Worm (Caenorhabditis elegans): ENCODE data around the gene B0336.12.

The B0336.12 gene

ce11 chrIII:5678935-5679334 is 31.0 kb downstream of the B0336.12 start, which contains the start of the genes ska-3 and rps-12 (continued):
- TF ChIP-seq unc-3 (GFP tag; conservative IDR thresholded peaks at IDR 0.05) (no peak), unc-3 (tag; optimal IDR thresholded peaks at IDR 0.05) (peak; percentile 56), syd-9 (tag; optimal IDR thresholded peaks at IDR 0.05) (peak; percentile 48), unc-55 (GFP tag; optimal IDR thresholded peaks at IDR 0.05) (peak; percentile 74), ama-1 (optimal IDR thresholded peaks at IDR 0.05) (no peak), che-1 (tag; optimal IDR thresholded peaks at IDR 0.05) (no peak), hlh-30 (tag; optimal IDR thresholded peaks at IDR 0.05; ENCODE audit: insufficient read depth) (peak; percentile 70), ets-4 (tag; optimal IDR thresholded peaks at IDR 0.05) (peak; percentile 95), lin-11 (tag; optimal IDR thresholded peaks at IDR 0.05) (no peak), fkh-6 (tag; optimal IDR thresholded peaks at IDR 0.05) (no peak), pax-1 (tag; optimal IDR thresholded peaks at IDR 0.05) (peak; percentile 93), dmd-4 (tag; optimal IDR thresholded peaks at IDR 0.05; ENCODE audit: borderline replicate concordance) (peak; percentile 67), mec-3 (tag; optimal IDR thresholded peaks at IDR 0.05; ENCODE audit: borderline replicate concordance) (no peak), nfya-1 (tag; optimal IDR thresholded peaks at IDR 0.05) (peak; percentile 96), sdc-2 (tag; optimal IDR thresholded peaks at IDR 0.05) (peak; percentile 28), hlh-8 (tag; optimal IDR thresholded peaks at IDR 0.05) (peak; percentile 43)

ce11 chrIII:5677790-5678189 is 32.2 kb downstream of the B0336.12 start, which contains the start of gene F54E7.9:
Gene F54E7.9, minus strand, starts transcription at chrIII:5677890.
- TF ChIP-seq Y22D7AL.16 (tag; optimal IDR thresholded peaks at IDR 0.05) (no peak), sox-4 (tag; optimal IDR thresholded peaks at IDR 0.05) (no peak), hlh-30 (tag; optimal IDR thresholded peaks at IDR 0.05; ENCODE audit: insufficient read depth) (no peak)

DNA sequence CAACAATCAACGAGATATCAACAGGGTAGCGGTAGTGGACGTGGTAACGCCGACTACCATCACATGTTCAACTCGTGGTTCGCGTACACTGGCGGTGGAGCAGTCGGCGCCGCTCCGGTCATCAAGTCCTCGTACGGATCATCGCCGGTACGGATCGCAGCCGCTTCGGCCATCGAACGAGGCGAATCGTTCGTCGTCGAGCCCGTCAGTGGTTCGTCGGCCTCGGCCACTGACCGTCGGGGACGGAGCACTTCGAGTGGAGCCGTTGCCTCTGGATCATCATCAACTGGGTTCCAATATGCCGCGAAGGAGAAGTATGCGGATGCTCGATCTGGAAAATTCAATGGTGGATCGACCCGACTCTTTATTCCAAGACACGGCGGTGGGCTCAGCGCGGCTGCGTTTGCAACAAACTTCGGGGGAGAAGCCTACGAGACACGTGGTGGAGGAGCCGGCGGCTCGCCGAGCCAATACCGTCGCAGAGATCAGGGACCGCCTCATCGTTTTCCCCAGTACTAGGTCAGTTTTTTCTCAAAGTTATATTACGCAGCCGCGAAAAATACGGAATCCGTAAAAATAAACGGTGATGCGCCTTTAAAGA is 34.5 kb downstream of the B0336.12 start:
- TF ChIP-seq elt-2 (tag; optimal IDR thresholded peaks at IDR 0.05) (no peak), mec-3 (tag; optimal IDR thresholded peaks at IDR 0.05; ENCODE audit: borderline replicate concordance) (peak; percentile 49)

DNA sequence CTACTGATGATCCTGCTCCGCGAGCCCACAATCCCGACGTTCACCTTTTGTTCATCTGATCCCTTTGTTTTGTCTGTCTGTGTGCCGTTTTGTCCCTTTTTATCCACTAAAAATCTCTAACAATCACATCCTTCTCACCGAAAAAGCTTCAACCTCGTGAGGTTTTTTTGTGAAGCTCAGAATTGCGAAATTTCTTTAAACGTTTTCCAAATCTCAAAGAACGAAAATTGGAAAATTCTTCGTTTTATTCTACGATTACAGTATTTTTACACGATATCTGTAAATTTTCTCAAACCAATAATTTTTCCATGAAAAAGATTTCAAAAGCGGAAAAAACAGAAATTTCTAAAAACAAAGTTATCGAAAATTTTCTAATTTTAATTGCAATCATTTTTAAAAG is 35.7 kb downstream of the B0336.12 start:
- TF ChIP-seq sox-2 (GFP tag; IDR thresholded peaks at IDR 0.05) (no peak), C38D4.7 (GFP tag; optimal IDR thresholded peaks at IDR 0.05) (no peak), madf-2 (tag; optimal IDR thresholded peaks at IDR 0.05) (no peak), pha-4 (tag; optimal IDR thresholded peaks at IDR 0.05) (no peak), ahr-1 (tag; optimal IDR thresholded peaks at IDR 0.05) (no peak), unc-55 (GFP tag; optimal IDR thresholded peaks at IDR 0.05) (no peak), elt-4 (tag; optimal IDR thresholded peaks at IDR 0.05) (no peak), unc-86 (tag; optimal IDR thresholded peaks at IDR 0.05) (no peak), nhr-11 (tag; optimal IDR thresholded peaks at IDR 0.05) (no peak), pros-1 (tag; optimal IDR thresholded peaks at IDR 0.05) (no peak), ceh-45 (GFP tag; IDR thresholded peaks at IDR 0.05) (no peak), hlh-6 (tag; optimal IDR thresholded peaks at IDR 0.05) (no peak), lim-6 (tag; optimal IDR thresholded peaks at IDR 0.05) (no peak), sox-4 (tag; optimal IDR thresholded peaks at IDR 0.05) (no peak), hlh-8 (tag; optimal IDR thresholded peaks at IDR 0.05) (no peak), ceh-31 (tag; optimal IDR thresholded peaks at IDR 0.05) (no peak), eyg-1 (tag; optimal IDR thresholded peaks at IDR 0.05) (no peak), Y22D7AL.16 (tag; optimal IDR thresholded peaks at IDR 0.05) (no peak), K09A11.1 (tag; optimal IDR thresholded peaks at IDR 0.05; ENCODE audit: insufficient read depth) (no peak)

- no peak for TF ChIP-seq elt-4 (tag; optimal IDR thresholded peaks at IDR 0.05)
- peak; percentile 19 for TF ChIP-seq unc-55 (GFP tag; optimal IDR thresholded peaks at IDR 0.05)
- peak; percentile 30 for TF ChIP-seq nfya-1 (tag; optimal IDR thresholded peaks at IDR 0.05)
- TF ChIP-seq F13H6.1 (tag; optimal IDR thresholded peaks at IDR 0.05): no peak
- no peak for TF ChIP-seq hlh-8 (tag; optimal IDR thresholded peaks at IDR 0.05)
- peak; percentile 54 for TF ChIP-seq tbx-2 (tag; optimal IDR thresholded peaks at IDR 0.05)
These were observed 41.9 kb downstream of the B0336.12 start for ce11 chrIII:5667952-5668489.
